Worm (Caenorhabditis elegans) whole organism, L4/young adult: ENCODE data around the gene mboa-3.

ENCODE experiments used
- W03F9.2 ChIP-seq: fragments of 150-350 bp; optimal IDR thresholded peaks from 2 replicates; lab custom pipeline; 2014; ENCODE audit warnings: missing biosample characterization, missing genetic modification characterization
- dao-5 ChIP-seq: sonication (generic microtip); optimal IDR thresholded peaks from 2 replicates; lab custom pipeline; 2016; ENCODE audit warnings: missing genotype, missing genetic modification characterization, moderate library complexity, missing compliant biosample characterization
- him-1 ChIP-seq: sonication (generic microtip); optimal IDR thresholded peaks from 2 replicates; lab custom pipeline; 2016; ENCODE audit warnings: missing genotype, missing genetic modification reagents, missing genetic modification characterization, missing compliant biosample characterization

The mboa-3 gene

ce11 chrX:5522769-5523601 lies at the start of gene mboa-3:
TSS of gene mboa-3 (minus strand) at chrX:5522819.
- TF ChIP-seq W03F9.2 (tag; lab: Kevin White, UChicago), result no peak
- no peak for TF ChIP-seq him-1 (tag; lab: Kevin White, UChicago)
- no peak for TF ChIP-seq dao-5 (tag; lab: Kevin White, UChicago)

- TF ChIP-seq him-1 (tag; lab: Kevin White, UChicago), result no peak
- TF ChIP-seq W03F9.2 (tag; lab: Kevin White, UChicago), result no peak
- no peak for TF ChIP-seq dao-5 (tag; lab: Kevin White, UChicago)
Observed at ce11 chrX:5567454-5567853, 44.8 kb upstream of the mboa-3 start, which contains the start of gene mec-2. TSS of gene mec-2 (plus strand) at chrX:5567754.

- no peak for TF ChIP-seq dao-5 (tag; lab: Kevin White, UChicago)
- TF ChIP-seq W03F9.2 (tag; lab: Kevin White, UChicago), result no peak
- TF ChIP-seq him-1 (tag; lab: Kevin White, UChicago), result no peak
Observed at ce11 chrX:5565478-5565877, 42.9 kb upstream of the mboa-3 start.

- no peak for TF ChIP-seq him-1 (tag; lab: Kevin White, UChicago)
- no peak for TF ChIP-seq W03F9.2 (tag; lab: Kevin White, UChicago)
- TF ChIP-seq dao-5 (tag; lab: Kevin White, UChicago), result no peak
Observed at ce11 chrX:5557966-5558365, 35.3 kb upstream of the mboa-3 start, which contains the start of gene C38C5.1. TSS of gene C38C5.1 (plus strand) at chrX:5558055.

- TF ChIP-seq W03F9.2 (tag; lab: Kevin White, UChicago) (no peak), him-1 (tag; lab: Kevin White, UChicago) (no peak), dao-5 (tag; lab: Kevin White, UChicago) (no peak)
Observed at ce11 chrX:5555055-5555629, 32.5 kb upstream of the mboa-3 start.

ce11 chrX:5552652-5553051 lies 30.0 kb upstream of the mboa-3 start, which contains the start of gene ifta-1:
TSS of gene ifta-1 (minus strand) at chrX:5552752.
- TF ChIP-seq him-1 (tag; lab: Kevin White, UChicago) (no peak), dao-5 (tag; lab: Kevin White, UChicago) (no peak), W03F9.2 (tag; lab: Kevin White, UChicago) (no peak)

ce11 chrX:5547828-5548227 lies 25.2 kb upstream of the mboa-3 start:
- no peak for TF ChIP-seq him-1 (tag; lab: Kevin White, UChicago)
- TF ChIP-seq dao-5 (tag; lab: Kevin White, UChicago), result no peak
- no peak for TF ChIP-seq W03F9.2 (tag; lab: Kevin White, UChicago)

ce11 chrX:5543651-5544050 lies 21.0 kb upstream of the mboa-3 start, which contains the start of gene C54G7.1:
TSS of gene C54G7.1 (plus strand) at chrX:5543951.
- no peak for TF ChIP-seq W03F9.2 (tag; lab: Kevin White, UChicago)
- no peak for TF ChIP-seq him-1 (tag; lab: Kevin White, UChicago)
- TF ChIP-seq dao-5 (tag; lab: Kevin White, UChicago), result no peak

- TF ChIP-seq him-1 (tag; lab: Kevin White, UChicago), result no peak
- no peak for TF ChIP-seq dao-5 (tag; lab: Kevin White, UChicago)
- no peak for TF ChIP-seq W03F9.2 (tag; lab: Kevin White, UChicago)
Observed at ce11 chrX:5538416-5538815, 15.8 kb upstream of the mboa-3 start, which contains the start of gene lgx-1. TSS of gene lgx-1 (minus strand) at chrX:5538516.

ce11 chrX:5524260-5524659 lies 1.6 kb upstream of the mboa-3 start:
- TF ChIP-seq dao-5 (tag; lab: Kevin White, UChicago), result no peak
- TF ChIP-seq him-1 (tag; lab: Kevin White, UChicago), result no peak
- TF ChIP-seq W03F9.2 (tag; lab: Kevin White, UChicago), result no peak

- TF ChIP-seq dao-5 (tag; lab: Kevin White, UChicago) (no peak), W03F9.2 (tag; lab: Kevin White, UChicago) (no peak), him-1 (tag; lab: Kevin White, UChicago) (no peak)
Observed at ce11 chrX:5519567-5519966, 3.1 kb downstream of the mboa-3 start.

- no peak for TF ChIP-seq him-1 (tag; lab: Kevin White, UChicago)
- no peak for TF ChIP-seq dao-5 (tag; lab: Kevin White, UChicago)
- no peak for TF ChIP-seq W03F9.2 (tag; lab: Kevin White, UChicago)
Observed at ce11 chrX:5518352-5518751, 4.3 kb downstream of the mboa-3 start.

ce11 chrX:5517844-5518243 lies 4.8 kb downstream of the mboa-3 start:
- TF ChIP-seq him-1 (tag; lab: Kevin White, UChicago), result no peak
